Worm (Caenorhabditis elegans) whole organism, L2 larva: ENCODE results near the gene C07D10.1.

ENCODE experiments used
- F13H6.1 ChIP-seq: sonication (generic microtip); optimal IDR thresholded peaks from 2 replicates; lab custom pipeline; 2016; ENCODE audit warnings: missing genetic modification characterization, missing compliant biosample characterization
- R02D3.7 ChIP-seq: fragments of 150-350 bp; optimal IDR thresholded peaks from 2 replicates; lab custom pipeline; 2014; ENCODE audit warnings: missing biosample characterization, missing genetic modification characterization
- ZK546.5 ChIP-seq: sonication (generic microtip); optimal IDR thresholded peaks from 2 replicates; lab custom pipeline; 2017; ENCODE audit warnings: missing biosample characterization, missing genetic modification characterization
- alr-1 ChIP-seq: fragments of 150-350 bp; optimal IDR thresholded peaks from 2 replicates; lab custom pipeline; 2014; ENCODE audit warnings: missing biosample characterization, missing genetic modification characterization
- ama-1 ChIP-seq: fragments of 150-350 bp; optimal IDR thresholded peaks from 2 replicates; lab custom pipeline; 2018; ENCODE audit warnings: inconsistent platforms
- blmp-1 ChIP-seq: sonication (generic microtip); optimal IDR thresholded peaks from 2 replicates; lab custom pipeline; 2017; ENCODE audit warnings: missing genetic modification characterization, mild to moderate bottlenecking, missing compliant biosample characterization, antibody characterized with exemption, moderate library complexity; ENCODE audit not compliant: insufficient read depth
- crh-2 ChIP-seq: sonication (generic microtip); optimal IDR thresholded peaks from 2 replicates; lab custom pipeline; 2017; ENCODE audit warnings: missing biosample characterization, missing genetic modification characterization
- dmd-4 ChIP-seq: sonication (generic microtip); optimal IDR thresholded peaks from 2 replicates; lab custom pipeline; 2017; ENCODE audit warnings: missing biosample characterization, missing genetic modification characterization
- elt-1 ChIP-seq: fragments of 150-350 bp; optimal IDR thresholded peaks from 2 replicates; lab custom pipeline; 2014; ENCODE audit warnings: missing biosample characterization, missing genetic modification characterization
- elt-3 ChIP-seq: sonication (generic microtip); optimal IDR thresholded peaks from 2 replicates; lab custom pipeline; 2017; ENCODE audit warnings: missing biosample characterization, missing genetic modification characterization
- fos-1 ChIP-seq: fragments of 150-350 bp; optimal IDR thresholded peaks from 2 replicates; lab custom pipeline; 2014; ENCODE audit warnings: missing biosample characterization, missing genetic modification characterization
- gmeb-1 ChIP-seq: fragments of 150-350 bp; optimal IDR thresholded peaks from 2 replicates; lab custom pipeline; 2014; ENCODE audit warnings: missing biosample characterization, missing genetic modification characterization
- lin-11 ChIP-seq: fragments of 150-350 bp; sonication (generic microtip); optimal IDR thresholded peaks from 2 replicates; lab custom pipeline; 2014; ENCODE audit warnings: missing biosample characterization, missing genetic modification characterization, inconsistent platforms, mixed read lengths
- lin-13 ChIP-seq: fragments of 150-350 bp; optimal IDR thresholded peaks from 2 replicates; lab custom pipeline; 2014; ENCODE audit warnings: missing biosample characterization, missing genetic modification reagents, missing genetic modification characterization
- lin-39 ChIP-seq: fragments of 150-350 bp; optimal IDR thresholded peaks from 2 replicates; lab custom pipeline; 2014; ENCODE audit warnings: missing biosample characterization, missing genetic modification reagents, missing genetic modification characterization
- lsy-2 ChIP-seq, 2 experiments: fragments of 150-350 bp in 1 of 2; sonication (generic microtip) in 1 of 2; optimal IDR thresholded peaks; 2 replicates each; lab custom pipeline; 2014 to 2017; ENCODE audit warnings: missing biosample characterization in 2 of 2, missing genetic modification characterization in 2 of 2
- mab-5 ChIP-seq: fragments of 150-350 bp; optimal IDR thresholded peaks from 2 replicates; lab custom pipeline; 2014; ENCODE audit warnings: missing biosample characterization, missing genetic modification characterization
- mbf-1 ChIP-seq: sonication (generic microtip); optimal IDR thresholded peaks from 2 replicates; lab custom pipeline; 2017; ENCODE audit warnings: missing biosample characterization, missing genetic modification characterization
- mdl-1 ChIP-seq, 2 experiments: fragments of 150-350 bp in 1 of 2; sonication (generic microtip) in 1 of 2; optimal IDR thresholded peaks; 2 replicates each; lab custom pipeline; 2017; ENCODE audit warnings: missing biosample characterization in 2 of 2, missing genetic modification characterization in 2 of 2
- nhr-11 ChIP-seq: fragments of 150-350 bp; optimal IDR thresholded peaks from 2 replicates; lab custom pipeline; 2014; ENCODE audit warnings: missing biosample characterization, missing genetic modification characterization
- nhr-12 ChIP-seq: fragments of 150-350 bp; optimal IDR thresholded peaks from 2 replicates; lab custom pipeline; 2014; ENCODE audit warnings: missing biosample characterization, missing genetic modification characterization
- nhr-21 ChIP-seq: fragments of 150-350 bp; optimal IDR thresholded peaks from 2 replicates; lab custom pipeline; 2014; ENCODE audit warnings: missing biosample characterization, missing genetic modification characterization
- nhr-23 ChIP-seq: fragments of 150-350 bp; optimal IDR thresholded peaks from 2 replicates; lab custom pipeline; 2014; ENCODE audit warnings: missing biosample characterization, missing genetic modification reagents, missing genetic modification characterization
- nhr-25 ChIP-seq: fragments of 150-350 bp; sonication (generic microtip); optimal IDR thresholded peaks from 3 replicates; lab custom pipeline; 2014; ENCODE audit warnings: missing biosample characterization, missing genetic modification characterization
- nhr-6 ChIP-seq: fragments of 150-350 bp; optimal IDR thresholded peaks from 2 replicates; lab custom pipeline; 2014; ENCODE audit warnings: missing biosample characterization, missing genetic modification characterization
- nhr-77 ChIP-seq: fragments of 150-350 bp; optimal IDR thresholded peaks from 2 replicates; lab custom pipeline; 2014; ENCODE audit warnings: missing biosample characterization, missing genetic modification characterization
- peb-1 ChIP-seq: fragments of 150-350 bp; optimal IDR thresholded peaks from 2 replicates; lab custom pipeline; 2014; ENCODE audit warnings: missing biosample characterization, missing genetic modification characterization
- sem-4 ChIP-seq: fragments of 150-350 bp; optimal IDR thresholded peaks from 2 replicates; lab custom pipeline; 2014; ENCODE audit warnings: missing biosample characterization, missing genetic modification reagents, missing genetic modification characterization
- sma-9 ChIP-seq, 2 experiments: fragments of 150-350 bp in 1 of 2; sonication (generic microtip) in 1 of 2; optimal IDR thresholded peaks; 2 replicates each; lab custom pipeline; 2014 to 2016; ENCODE audit warnings: missing genetic modification characterization in 2 of 2, mild to moderate bottlenecking in 1 of 2, missing biosample characterization in 1 of 2, missing compliant biosample characterization in 1 of 2, missing genetic modification reagents in 1 of 2, moderate library complexity in 1 of 2
- snpc-4 ChIP-seq: fragments of 150-350 bp; optimal IDR thresholded peaks from 2 replicates; lab custom pipeline; 2014; ENCODE audit warnings: missing biosample characterization, missing genetic modification characterization
- unc-39 ChIP-seq: fragments of 150-350 bp; optimal IDR thresholded peaks from 2 replicates; lab custom pipeline; 2014; ENCODE audit warnings: missing biosample characterization, missing genetic modification characterization
- unc-55 ChIP-seq: fragments of 150-350 bp; sonication (generic microtip); optimal IDR thresholded peaks from 3 replicates; lab custom pipeline; 2014; ENCODE audit warnings: missing biosample characterization, missing genetic modification reagents, missing genetic modification characterization
- unc-62 ChIP-seq: fragments of 150-350 bp; optimal IDR thresholded peaks from 2 replicates; lab custom pipeline; 2014; ENCODE audit warnings: missing biosample characterization, missing genetic modification reagents, missing genetic modification characterization
- zag-1 ChIP-seq: fragments of 150-350 bp; optimal IDR thresholded peaks from 2 replicates; lab custom pipeline; 2014; ENCODE audit warnings: missing biosample characterization, missing genetic modification characterization
- ztf-4 ChIP-seq: fragments of 150-350 bp; optimal IDR thresholded peaks from 2 replicates; lab custom pipeline; 2014; ENCODE audit warnings: missing biosample characterization, missing genetic modification characterization

The C07D10.1 gene

ce11 chrII:7398712-7399111, at the start of gene C07D10.1:
TSS of gene C07D10.1 (plus strand) at chrII:7399012.
- TF ChIP-seq nhr-25 (tag; lab: Kevin White, UChicago) (no peak), ztf-4 (tag; lab: Kevin White, UChicago) (no peak), gmeb-1 (no peak), nhr-11 (tag; lab: Kevin White, UChicago) (no peak), zag-1 (tag; lab: Kevin White, UChicago) (no peak), nhr-21 (tag; lab: Kevin White, UChicago) (no peak), nhr-6 (tag; lab: Kevin White, UChicago) (no peak), sem-4 (tag; lab: Kevin White, UChicago) (no peak), snpc-4 (tag; lab: Kevin White, UChicago) (no peak), lsy-2 (tag; optimal IDR thresholded peaks at IDR 0.05; lab: Kevin White, UChicago) (no peak), nhr-77 (tag; lab: Kevin White, UChicago) (no peak), ZK546.5 (tag; lab: Kevin White, UChicago) (no peak), fos-1 (tag; lab: Kevin White, UChicago) (no peak), unc-39 (tag; lab: Kevin White, UChicago) (no peak), R02D3.7 (tag; lab: Kevin White, UChicago) (no peak), dmd-4 (tag; lab: Kevin White, UChicago) (no peak), nhr-12 (tag; lab: Kevin White, UChicago) (no peak), ama-1 (lab: Kevin White, UChicago) (no peak), elt-3 (tag; lab: Kevin White, UChicago) (no peak), sma-9 (GFP tag; optimal IDR thresholded peaks at IDR 0.05; lab: Kevin White, UChicago) (no peak), sma-9 (tag; optimal IDR thresholded peaks at IDR 0.05; lab: Kevin White, UChicago) (no peak)

ce11 chrII:7352507-7352906, 46.3 kb upstream of the C07D10.1 start, which contains the start of gene hsp-4:
TSS of gene hsp-4 (minus strand) at chrII:7352645.
- TF ChIP-seq ama-1 (lab: Kevin White, UChicago) (peak; percentile 2), zag-1 (tag; lab: Kevin White, UChicago) (no peak), fos-1 (tag; lab: Kevin White, UChicago) (peak; percentile 51), crh-2 (peak; percentile 83), unc-55 (GFP tag; lab: Kevin White, UChicago) (peak; percentile 1), nhr-23 (no peak), snpc-4 (tag; lab: Kevin White, UChicago) (no peak)

- TF ChIP-seq blmp-1, result no peak
- no peak for TF ChIP-seq ztf-4 (tag; lab: Kevin White, UChicago)
- no peak for TF ChIP-seq alr-1 (tag; lab: Kevin White, UChicago)
- TF ChIP-seq unc-39 (tag; lab: Kevin White, UChicago), result no peak
- TF ChIP-seq nhr-23, result no peak
- no peak for TF ChIP-seq dmd-4 (tag; lab: Kevin White, UChicago)
- no peak for TF ChIP-seq elt-1
- TF ChIP-seq lin-39 (tag; lab: Kevin White, UChicago), result no peak
- no peak for TF ChIP-seq R02D3.7 (tag; lab: Kevin White, UChicago)
- TF ChIP-seq unc-55 (GFP tag; lab: Kevin White, UChicago), result no peak
- TF ChIP-seq lin-11 (tag; lab: Kevin White, UChicago), result no peak
- no peak for TF ChIP-seq sem-4 (tag; lab: Kevin White, UChicago)
- no peak for TF ChIP-seq mdl-1 (tag; optimal IDR thresholded peaks at IDR 0.05; lab: Kevin White, UChicago)
- no peak for TF ChIP-seq mab-5 (tag; lab: Kevin White, UChicago)
Measured at ce11 chrII:7353027-7353426, 45.8 kb upstream of the C07D10.1 start.

- TF ChIP-seq F13H6.1 (tag; lab: Kevin White, UChicago) (no peak), unc-62 (GFP tag; lab: Kevin White, UChicago) (no peak), nhr-21 (tag; lab: Kevin White, UChicago) (no peak), mbf-1 (tag; lab: Kevin White, UChicago) (no peak), nhr-6 (tag; lab: Kevin White, UChicago) (no peak), peb-1 (tag; lab: Kevin White, UChicago) (no peak), lin-11 (tag; lab: Kevin White, UChicago) (no peak), mab-5 (tag; lab: Kevin White, UChicago) (no peak), sma-9 (GFP tag; optimal IDR thresholded peaks at IDR 0.05; lab: Kevin White, UChicago) (no peak), sma-9 (tag; optimal IDR thresholded peaks at IDR 0.05; lab: Kevin White, UChicago) (no peak), gmeb-1 (no peak), elt-3 (tag; lab: Kevin White, UChicago) (no peak), blmp-1 (no peak), nhr-77 (tag; lab: Kevin White, UChicago) (no peak), unc-39 (tag; lab: Kevin White, UChicago) (no peak), ZK546.5 (tag; lab: Kevin White, UChicago) (no peak), alr-1 (tag; lab: Kevin White, UChicago) (no peak), nhr-25 (tag; lab: Kevin White, UChicago) (no peak), lin-13 (no peak)
Measured at ce11 chrII:7356326-7356725, 42.5 kb upstream of the C07D10.1 start, which contains the start of gene haf-2. TSS of gene haf-2 (minus strand) at chrII:7356426.
